Worm (Caenorhabditis elegans) whole organism, young adult: ENCODE results near the gene F58D12.1.

Experiments used
- B0019.2 ChIP-seq: fragments of 200-800 bp; sonication (Bioruptor generic); conservative IDR thresholded peaks from 2 replicates; pipeline ENCODE4 v1.3.6; 2022; ENCODE audit warnings: missing genetic modification reagents, missing genetic modification characterization, missing compliant biosample characterization
- B0261.1 ChIP-seq: sonication (generic microtip); optimal IDR thresholded peaks from 2 replicates; lab custom pipeline; 2016; ENCODE audit warnings: mild to moderate bottlenecking, missing genetic modification characterization, moderate library complexity, missing compliant biosample characterization
- C17E4.6 ChIP-seq: fragments of 200-800 bp; sonication (Bioruptor generic); IDR thresholded peaks from 2 replicates; pipeline ENCODE4 v1.3.6; 2022; ENCODE audit warnings: missing genetic modification reagents, missing genetic modification characterization, missing compliant biosample characterization
- F10E7.11 ChIP-seq: sonication (generic microtip); optimal IDR thresholded peaks from 2 replicates; lab custom pipeline; 2017; ENCODE audit warnings: mild to moderate bottlenecking, missing genetic modification characterization, moderate library complexity, missing compliant biosample characterization
- F23B12.7 ChIP-seq: sonication (generic microtip); optimal IDR thresholded peaks from 2 replicates; lab custom pipeline; 2017; ENCODE audit warnings: missing genetic modification characterization, mild to moderate bottlenecking, missing compliant biosample characterization, antibody characterized with exemption, moderate library complexity; ENCODE audit not compliant: insufficient read depth
- F33H1.4 ChIP-seq: fragments of 200-800 bp; sonication (Bioruptor generic); IDR thresholded peaks from 2 replicates; pipeline ENCODE4 v1.3.6; 2022; ENCODE audit warnings: missing genetic modification reagents, missing genetic modification characterization, missing compliant biosample characterization
- F55B11.4 ChIP-seq: sonication (generic microtip); optimal IDR thresholded peaks from 2 replicates; lab custom pipeline; 2016; ENCODE audit warnings: missing compliant biosample characterization, missing genetic modification characterization, borderline replicate concordance; ENCODE audit not compliant: insufficient read depth
- K11D2.4 ChIP-seq: fragments of 200-800 bp; sonication (Bioruptor generic); IDR thresholded peaks from 2 replicates; pipeline ENCODE4 v1.3.6; 2022; ENCODE audit warnings: missing genetic modification reagents, missing genetic modification characterization, missing compliant biosample characterization
- T07F8.4 ChIP-seq: sonication (generic microtip); optimal IDR thresholded peaks from 2 replicates; lab custom pipeline; 2016; ENCODE audit warnings: mild to moderate bottlenecking, missing genetic modification characterization, moderate library complexity, missing compliant biosample characterization
- Y67H2A.10 ChIP-seq: fragments of 200-800 bp; sonication (Bioruptor generic); conservative IDR thresholded peaks from 2 replicates; pipeline ENCODE4 v1.3.6; 2022; ENCODE audit warnings: missing genetic modification reagents, missing genetic modification characterization, missing compliant biosample characterization
- Y79H2A.3 ChIP-seq: fragments of 200-800 bp; sonication (Bioruptor generic); conservative IDR thresholded peaks from 2 replicates; pipeline ENCODE4 v1.3.6; 2022; ENCODE audit warnings: missing genetic modification reagents, missing genetic modification characterization, missing compliant biosample characterization
- ZK185.1 ChIP-seq: sonication (generic microtip); optimal IDR thresholded peaks from 2 replicates; lab custom pipeline; 2016; ENCODE audit warnings: mild to moderate bottlenecking, missing genetic modification characterization, missing compliant biosample characterization; ENCODE audit not compliant: poor library complexity, severe bottlenecking
- ceh-100 ChIP-seq: fragments of 200-800 bp; sonication (Bioruptor generic); IDR thresholded peaks from 2 replicates; pipeline ENCODE4 v1.3.6; 2022; ENCODE audit warnings: missing genetic modification reagents, missing genetic modification characterization, missing compliant biosample characterization
- ceh-27 ChIP-seq: fragments of 200-800 bp; sonication (Bioruptor generic); optimal IDR thresholded peaks from 2 replicates; lab custom pipeline; 2018; ENCODE audit warnings: mild to moderate bottlenecking, missing genetic modification characterization, moderate library complexity, missing compliant biosample characterization
- ceh-79 ChIP-seq: sonication (generic microtip); optimal IDR thresholded peaks from 2 replicates; lab custom pipeline; 2017; ENCODE audit warnings: mild to moderate bottlenecking, missing genetic modification characterization, missing compliant biosample characterization
- ceh-91 ChIP-seq: fragments of 200-800 bp; sonication (Bioruptor generic); IDR thresholded peaks from 2 replicates; pipeline ENCODE4 v1.3.6; 2022; ENCODE audit warnings: missing genetic modification reagents, missing genetic modification characterization, missing compliant biosample characterization
- die-1 ChIP-seq: sonication (generic microtip); optimal IDR thresholded peaks from 2 replicates; lab custom pipeline; 2016; ENCODE audit warnings: missing genotype, mild to moderate bottlenecking, missing genetic modification characterization, missing compliant biosample characterization
- dox-1 ChIP-seq: fragments of 200-800 bp; sonication (Bioruptor generic); IDR thresholded peaks from 2 replicates; pipeline ENCODE4 v1.3.6; 2022; ENCODE audit warnings: missing genetic modification reagents, missing genetic modification characterization, missing compliant biosample characterization
- efl-1 ChIP-seq: fragments of 150-350 bp; optimal IDR thresholded peaks from 2 replicates; lab custom pipeline; 2014; ENCODE audit warnings: missing biosample characterization, missing genetic modification reagents, missing genetic modification characterization
- egrh-3 ChIP-seq: fragments of 200-800 bp; sonication (Bioruptor generic); IDR thresholded peaks from 2 replicates; pipeline ENCODE4 v1.3.6; 2022; ENCODE audit warnings: missing genetic modification reagents, missing genetic modification characterization, missing compliant biosample characterization
- ets-4 ChIP-seq: fragments of 200-800 bp; sonication (Bioruptor generic); optimal IDR thresholded peaks from 2 replicates; lab custom pipeline; 2018; ENCODE audit warnings: mild to moderate bottlenecking, missing genetic modification characterization, missing compliant biosample characterization
- hlh-12 ChIP-seq: sonication (generic microtip); optimal IDR thresholded peaks from 2 replicates; lab custom pipeline; 2016; ENCODE audit warnings: missing genetic modification characterization, missing compliant biosample characterization
- hlh-26 ChIP-seq: fragments of 200-800 bp; sonication (Bioruptor generic); conservative IDR thresholded peaks from 2 replicates; pipeline ENCODE4 v1.3.6; 2022; ENCODE audit warnings: missing genetic modification reagents, missing genetic modification characterization, missing compliant biosample characterization
- hmg-1.2 ChIP-seq: fragments of 200-800 bp; sonication (Bioruptor generic); IDR thresholded peaks from 2 replicates; pipeline ENCODE4 v1.3.6; 2022; ENCODE audit warnings: missing genetic modification reagents, missing genetic modification characterization, missing compliant biosample characterization
- hmg-20 ChIP-seq: fragments of 200-800 bp; sonication (Bioruptor generic); IDR thresholded peaks from 2 replicates; pipeline ENCODE4 v1.3.6; 2022; ENCODE audit warnings: missing genetic modification reagents, missing genetic modification characterization, missing compliant biosample characterization
- hrde-1 ChIP-seq: sonication (generic microtip); optimal IDR thresholded peaks from 2 replicates; lab custom pipeline; 2016; ENCODE audit warnings: missing genetic modification characterization, mild to moderate bottlenecking, missing compliant biosample characterization, moderate library complexity, missing genotype, missing genetic modification reagents, borderline replicate concordance
- let-526 ChIP-seq: fragments of 200-800 bp; sonication (Bioruptor generic); IDR thresholded peaks from 2 replicates; pipeline ENCODE4 v1.3.6; 2022; ENCODE audit warnings: missing genetic modification reagents, missing genetic modification characterization, missing compliant biosample characterization
- lsl-1 ChIP-seq: fragments of 200-800 bp; sonication (Bioruptor generic); optimal IDR thresholded peaks from 2 replicates; lab custom pipeline; 2018; ENCODE audit warnings: mild to moderate bottlenecking, missing genetic modification characterization, moderate library complexity, missing compliant biosample characterization
- lsy-27 ChIP-seq: sonication (generic microtip); optimal IDR thresholded peaks from 2 replicates; lab custom pipeline; 2017; ENCODE audit warnings: missing genetic modification characterization, mild to moderate bottlenecking, missing compliant biosample characterization, antibody characterized with exemption, missing genotype, borderline replicate concordance; ENCODE audit not compliant: insufficient read depth
- madf-3 ChIP-seq: fragments of 200-800 bp; sonication (Bioruptor generic); IDR thresholded peaks from 2 replicates; pipeline ENCODE4 v1.3.6; 2022; ENCODE audit warnings: missing genetic modification reagents, missing genetic modification characterization, missing compliant biosample characterization
- madf-6 ChIP-seq: fragments of 200-800 bp; sonication (Bioruptor generic); IDR thresholded peaks from 2 replicates; pipeline ENCODE4 v1.3.6; 2022; ENCODE audit warnings: missing genetic modification reagents, missing genetic modification characterization, missing compliant biosample characterization
- madf-8 ChIP-seq: fragments of 200-800 bp; sonication (Bioruptor generic); conservative IDR thresholded peaks from 2 replicates; pipeline ENCODE4 v1.3.6; 2022; ENCODE audit warnings: missing genetic modification reagents, missing genetic modification characterization, missing compliant biosample characterization
- nhr-120 ChIP-seq: fragments of 200-800 bp; sonication (Bioruptor generic); IDR thresholded peaks from 2 replicates; pipeline ENCODE4 v1.3.6; 2022; ENCODE audit warnings: missing genetic modification characterization, missing compliant biosample characterization
- rec-8 ChIP-seq, 2 experiments: sonication (generic microtip); optimal IDR thresholded peaks; 2 replicates each; lab custom pipeline; 2016; ENCODE audit warnings: mild to moderate bottlenecking in 2 of 2, missing genetic modification characterization in 2 of 2, missing genetic modification reagents in 2 of 2, missing genotype in 2 of 2, missing biosample characterization in 1 of 2, missing compliant biosample characterization in 1 of 2, moderate library complexity in 1 of 2
- repo-1 ChIP-seq: sonication (generic microtip); optimal IDR thresholded peaks from 2 replicates; lab custom pipeline; 2017; ENCODE audit warnings: mild to moderate bottlenecking, missing genetic modification characterization, missing compliant biosample characterization
- snpc-1.1 ChIP-seq: sonication (generic microtip); optimal IDR thresholded peaks from 2 replicates; lab custom pipeline; 2017; ENCODE audit warnings: missing genetic modification characterization, mild to moderate bottlenecking, missing compliant biosample characterization, antibody characterized with exemption, moderate library complexity, missing genotype, missing genetic modification reagents; ENCODE audit not compliant: insufficient read depth
- snpc-3.4 ChIP-seq: sonication (generic microtip); optimal IDR thresholded peaks from 2 replicates; lab custom pipeline; 2017; ENCODE audit warnings: missing genetic modification characterization, mild to moderate bottlenecking, missing compliant biosample characterization, antibody characterized with exemption, moderate library complexity, missing genotype, missing genetic modification reagents
- snpc-4 ChIP-seq, 5 experiments: fragments of 150-350 bp in 1 of 5; sonication (generic microtip) in 4 of 5; optimal IDR thresholded peaks; 2 replicates each; lab custom pipeline; 2014 to 2018; ENCODE audit warnings: missing genetic modification characterization in 5 of 5, missing biosample characterization in 3 of 5, antibody characterized with exemption in 2 of 5, mild to moderate bottlenecking in 2 of 5, missing compliant biosample characterization in 2 of 5, missing genotype in 2 of 5, moderate library complexity in 2 of 5, missing genetic modification reagents in 1 of 5
- somi-1 ChIP-seq: fragments of 200-800 bp; sonication (Bioruptor generic); optimal IDR thresholded peaks from 2 replicates; lab custom pipeline; 2018; ENCODE audit warnings: mild to moderate bottlenecking, missing genetic modification characterization, missing compliant biosample characterization
- unc-130 ChIP-seq: sonication (generic microtip); optimal IDR thresholded peaks from 2 replicates; lab custom pipeline; 2016; ENCODE audit warnings: missing genetic modification reagents, missing genetic modification characterization, missing compliant biosample characterization
- zfh-2 ChIP-seq: fragments of 200-800 bp; sonication (Bioruptor generic); conservative IDR thresholded peaks from 2 replicates; pipeline ENCODE4 v1.3.6; 2022; ENCODE audit warnings: missing genetic modification reagents, missing genetic modification characterization, missing compliant biosample characterization
- ztf-18 ChIP-seq: sonication (generic microtip); optimal IDR thresholded peaks from 2 replicates; lab custom pipeline; 2016; ENCODE audit warnings: missing genotype, mild to moderate bottlenecking, missing genetic modification characterization, missing compliant biosample characterization
- ztf-6 ChIP-seq: fragments of 200-800 bp; sonication (Bioruptor generic); IDR thresholded peaks from 2 replicates; pipeline ENCODE4 v1.3.6; 2022; ENCODE audit warnings: missing genetic modification reagents, missing genetic modification characterization, missing compliant biosample characterization

F58D12.1 gene

ce11 chrV:14090309-14090967 is 41.1 kb downstream of the F58D12.1 start, which contains the start of the genes D1086.5 and him-5:
Gene D1086.5, minus strand, starts transcription at chrV:14090359.
Gene him-5, plus strand, starts transcription at chrV:14090426.
- TF ChIP-seq somi-1 (GFP tag; lab: Kevin White, UChicago) (no peak), K11D2.4 (GFP tag; lab: Robert Waterston, UW) (no peak), madf-6 (GFP tag; lab: Robert Waterston, UW) (peak; percentile 86), F33H1.4 (GFP tag; lab: Robert Waterston, UW) (peak; percentile 79), ZK185.1 (tag; lab: Kevin White, UChicago) (no peak), F23B12.7 (tag; lab: Kevin White, UChicago) (no peak), F55B11.4 (no peak), B0261.1 (tag; lab: Kevin White, UChicago) (no peak), hrde-1 (no peak), snpc-1.1 (tag; lab: Kevin White, UChicago) (peak; percentile 37), lsl-1 (GFP tag; lab: Kevin White, UChicago) (peak; percentile 89), snpc-4 (GFP tag; optimal IDR thresholded peaks at IDR 0.05; lab: Kevin White, UChicago) (no peak), snpc-4 (tag; optimal IDR thresholded peaks at IDR 0.05; lab: Kevin White, UChicago) (peak in 1 of 4 experiments; percentile 30), die-1 (tag; lab: Kevin White, UChicago) (no peak), repo-1 (tag; lab: Kevin White, UChicago) (no peak), ztf-18 (tag; lab: Kevin White, UChicago) (no peak), madf-8 (GFP tag; lab: Robert Waterston, UW) (peak; percentile 88)

ce11 chrV:14092403-14092802 is 43.0 kb downstream of the F58D12.1 start, which contains the start of gene D1086.3:
Gene D1086.3, plus strand, starts transcription at chrV:14092792.
- TF ChIP-seq ceh-27 (GFP tag; lab: Kevin White, UChicago) (peak; percentile 5), hmg-1.2 (peak; percentile 97), nhr-120 (GFP tag; lab: Robert Waterston, UW) (no peak), somi-1 (GFP tag; lab: Kevin White, UChicago) (no peak), ceh-79 (no peak), rec-8 (tag; optimal IDR thresholded peaks at IDR 0.05; lab: Kevin White, UChicago) (peak; percentile 16 to 38), hlh-12 (tag; lab: Kevin White, UChicago) (no peak), F33H1.4 (GFP tag; lab: Robert Waterston, UW) (peak; percentile 69), lsl-1 (GFP tag; lab: Kevin White, UChicago) (peak; percentile 73), ceh-91 (GFP tag; lab: Robert Waterston, UW) (no peak), hlh-26 (no peak), B0261.1 (tag; lab: Kevin White, UChicago) (peak; percentile 5), T07F8.4 (tag; lab: Kevin White, UChicago) (no peak), efl-1 (GFP tag; lab: Kevin White, UChicago) (peak; percentile 21), Y79H2A.3 (GFP tag; lab: Robert Waterston, UW) (no peak), snpc-3.4 (tag; lab: Kevin White, UChicago) (peak; percentile 98), lsy-27 (tag; lab: Kevin White, UChicago) (no peak), B0019.2 (GFP tag; lab: Robert Waterston, UW) (no peak), let-526 (GFP tag; lab: Robert Waterston, UW) (no peak), ceh-100 (GFP tag; lab: Robert Waterston, UW) (peak; percentile 67), dox-1 (GFP tag; lab: Robert Waterston, UW) (no peak), egrh-3 (no peak), hmg-20 (GFP tag; lab: Robert Waterston, UW) (peak; percentile 52; the same call in 1 of the 2 replicates), zfh-2 (GFP tag; lab: Robert Waterston, UW) (no peak), C17E4.6 (GFP tag; lab: Robert Waterston, UW) (peak; percentile 58; the same call in 1 of the 2 replicates), madf-3 (GFP tag; lab: Robert Waterston, UW) (no peak; the same call in 1 of the 2 replicates), unc-130 (GFP tag; lab: Kevin White, UChicago) (peak; percentile 59), F10E7.11 (tag; lab: Kevin White, UChicago) (no peak), ets-4 (GFP tag; lab: Kevin White, UChicago) (no peak), Y67H2A.10 (GFP tag; lab: Robert Waterston, UW) (no peak), ztf-6 (GFP tag; lab: Robert Waterston, UW) (no peak), madf-8 (GFP tag; lab: Robert Waterston, UW) (peak; percentile 75)
